Fruit fly (Drosophila melanogaster) whole organism, wandering third instar larva: ENCODE results near the gene CG5246.

Source experiments
- OdsH ChIP-seq: fragments of 200-800 bp; sonication (Bioruptor generic); optimal IDR thresholded peaks from 2 replicates; lab custom pipeline; 2016; ENCODE audit warnings: missing biosample characterization, mild to moderate bottlenecking, missing genetic modification characterization
- fru ChIP-seq: fragments of 200-800 bp; sonication (Bioruptor generic); optimal IDR thresholded peaks from 3 replicates; lab custom pipeline; 2016; ENCODE audit warnings: missing biosample characterization, mild to moderate bottlenecking, missing genetic modification characterization
- pan ChIP-seq: fragments of >200 bp; optimal IDR thresholded peaks from 2 replicates; lab custom pipeline; 2017

DNA sequence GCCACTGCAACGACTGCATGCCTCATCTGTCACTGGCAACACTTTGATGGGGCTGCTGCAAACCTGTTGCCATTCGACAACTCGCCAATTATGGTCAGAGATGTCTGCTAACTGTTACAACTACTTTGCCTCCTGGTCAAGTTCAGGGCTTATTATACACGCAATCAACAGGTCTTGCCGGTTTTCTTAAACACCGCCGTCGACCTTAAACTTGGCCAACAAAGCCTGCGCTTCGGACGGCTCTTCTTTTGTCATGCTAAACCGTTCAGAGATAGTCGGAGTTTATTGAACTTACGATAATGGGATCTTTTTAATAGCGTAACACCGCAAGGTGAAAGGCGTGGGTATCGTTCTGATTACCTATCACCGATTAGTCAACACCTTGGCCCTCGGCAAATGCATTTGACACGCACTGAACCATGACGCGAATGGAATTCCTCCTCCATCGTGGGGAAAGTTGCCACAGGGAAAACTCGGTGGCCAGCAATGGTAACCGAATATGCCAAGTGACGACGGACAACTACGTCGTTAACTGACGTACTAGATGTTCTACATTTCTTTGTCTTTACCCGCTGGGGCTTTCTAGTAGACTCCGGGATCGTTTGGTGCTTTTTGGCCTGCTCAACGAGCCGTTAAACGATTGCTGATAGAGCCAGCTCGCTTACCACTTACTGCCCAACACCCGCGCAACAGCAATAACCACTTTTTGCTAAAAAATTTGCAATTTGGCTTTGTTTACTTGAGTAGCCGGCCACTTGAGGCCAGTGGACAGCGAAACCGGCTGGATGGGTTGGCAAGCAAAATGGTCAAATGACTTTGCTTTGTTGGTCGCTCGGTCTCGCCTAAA, 24.8 kb upstream of the CG5246 start:
- TF ChIP-seq OdsH = no peak
- no peak for TF ChIP-seq fru (GFP tag; lab: Kevin White, UChicago)
- no peak for TF ChIP-seq pan
